Worm (Caenorhabditis elegans) whole organism, mixed stage, embryonic: ENCODE results near the gene mrps-5.

Source experiments
- M03D4.4 ChIP-seq: sonication (generic microtip); optimal IDR thresholded peaks from 2 replicates; lab custom pipeline; 2017; ENCODE audit warnings: mild to moderate bottlenecking, missing genetic modification characterization, missing compliant biosample characterization
- bed-3 ChIP-seq: fragments of 200-800 bp; sonication (Bioruptor generic); optimal IDR thresholded peaks from 3 replicates; lab custom pipeline; 2018; ENCODE audit warnings: mild to moderate bottlenecking, missing genetic modification characterization, moderate library complexity, missing compliant biosample characterization
- blmp-1 ChIP-seq: fragments of 150-350 bp; optimal IDR thresholded peaks from 2 replicates; lab custom pipeline; 2014; ENCODE audit warnings: missing biosample characterization, missing genetic modification characterization
- ceh-39 ChIP-seq: fragments of 150-350 bp; optimal IDR thresholded peaks from 2 replicates; lab custom pipeline; 2014; ENCODE audit warnings: missing biosample characterization, missing genetic modification characterization
- ceh-83 ChIP-seq: fragments of 200-800 bp; sonication (Bioruptor generic); optimal IDR thresholded peaks from 2 replicates; lab custom pipeline; 2018; ENCODE audit warnings: mild to moderate bottlenecking, missing genetic modification characterization, missing compliant biosample characterization
- ces-1 ChIP-seq: fragments of 150-350 bp; optimal IDR thresholded peaks from 2 replicates; lab custom pipeline; 2014; ENCODE audit warnings: missing biosample characterization, missing genetic modification reagents, missing genetic modification characterization
- drap-1 ChIP-seq: fragments of 200-800 bp; sonication (Bioruptor generic); optimal IDR thresholded peaks from 3 replicates; lab custom pipeline; 2018; ENCODE audit warnings: mild to moderate bottlenecking, missing genetic modification characterization, missing compliant biosample characterization
- elt-3 ChIP-seq: fragments of 150-350 bp; optimal IDR thresholded peaks from 2 replicates; lab custom pipeline; 2014; ENCODE audit warnings: missing biosample characterization, missing genetic modification characterization
- ham-2 ChIP-seq: fragments of 200-800 bp; sonication (Bioruptor generic); optimal IDR thresholded peaks from 2 replicates; lab custom pipeline; 2018; ENCODE audit warnings: mild to moderate bottlenecking, missing genetic modification characterization, missing compliant biosample characterization
- hlh-1 ChIP-seq: fragments of 150-350 bp; optimal IDR thresholded peaks from 2 replicates; lab custom pipeline; 2014; ENCODE audit warnings: missing biosample characterization, missing genetic modification reagents, missing genetic modification characterization
- lin-13 ChIP-seq: fragments of 150-350 bp; optimal IDR thresholded peaks from 2 replicates; lab custom pipeline; 2014; ENCODE audit warnings: missing biosample characterization, missing genetic modification characterization
- lin-32 ChIP-seq: fragments of 200-800 bp; sonication (Bioruptor generic); optimal IDR thresholded peaks from 2 replicates; lab custom pipeline; 2018; ENCODE audit warnings: mild to moderate bottlenecking, missing genetic modification characterization, missing compliant biosample characterization
- lsy-2 ChIP-seq: fragments of 150-350 bp; optimal IDR thresholded peaks from 2 replicates; lab custom pipeline; 2014; ENCODE audit warnings: missing biosample characterization, missing genetic modification characterization
- mab-5 ChIP-seq: fragments of 150-350 bp; optimal IDR thresholded peaks from 2 replicates; lab custom pipeline; 2014; ENCODE audit warnings: missing biosample characterization, missing genetic modification characterization
- mep-1 ChIP-seq: fragments of 150-350 bp; optimal IDR thresholded peaks from 2 replicates; lab custom pipeline; 2017; ENCODE audit warnings: missing biosample characterization, missing genetic modification reagents, missing genetic modification characterization, inconsistent platforms
- mls-2 ChIP-seq: sonication (generic microtip); optimal IDR thresholded peaks from 2 replicates; lab custom pipeline; 2016; ENCODE audit warnings: mild to moderate bottlenecking, missing genetic modification characterization, moderate library complexity, missing compliant biosample characterization
- nhr-2 ChIP-seq: fragments of 150-350 bp; optimal IDR thresholded peaks from 2 replicates; lab custom pipeline; 2014; ENCODE audit warnings: missing biosample characterization, missing genetic modification characterization
- nhr-237 ChIP-seq: fragments of 150-350 bp; optimal IDR thresholded peaks from 2 replicates; lab custom pipeline; 2014; ENCODE audit warnings: missing biosample characterization, missing genetic modification characterization
- nhr-28 ChIP-seq: fragments of 150-350 bp; optimal IDR thresholded peaks from 2 replicates; lab custom pipeline; 2014; ENCODE audit warnings: missing biosample characterization, missing genetic modification characterization
- nhr-76 ChIP-seq: sonication (generic microtip); optimal IDR thresholded peaks from 2 replicates; lab custom pipeline; 2017; ENCODE audit warnings: missing biosample characterization, missing genetic modification characterization
- pha-4 ChIP-seq: fragments of 150-350 bp; optimal IDR thresholded peaks from 2 replicates; lab custom pipeline; 2018; ENCODE audit warnings: missing biosample characterization, missing genetic modification reagents, missing genetic modification characterization
- sem-2 ChIP-seq: fragments of 200-800 bp; sonication (Bioruptor generic); optimal IDR thresholded peaks from 2 replicates; lab custom pipeline; 2018; ENCODE audit warnings: mild to moderate bottlenecking, missing genetic modification characterization, missing compliant biosample characterization
- snpc-4 ChIP-seq: fragments of 150-350 bp; optimal IDR thresholded peaks from 2 replicates; lab custom pipeline; 2014; ENCODE audit warnings: missing biosample characterization, missing genetic modification characterization
- sptf-1 ChIP-seq: sonication (generic microtip); optimal IDR thresholded peaks from 2 replicates; lab custom pipeline; 2017; ENCODE audit warnings: mild to moderate bottlenecking, missing genetic modification characterization, moderate library complexity, missing compliant biosample characterization
- tbx-8 ChIP-seq: fragments of 200-800 bp; sonication (Bioruptor generic); optimal IDR thresholded peaks from 2 replicates; lab custom pipeline; 2018; ENCODE audit warnings: mild to moderate bottlenecking, missing genetic modification characterization, moderate library complexity, missing compliant biosample characterization
- unc-120 ChIP-seq: sonication (generic microtip); optimal IDR thresholded peaks from 2 replicates; lab custom pipeline; 2017; ENCODE audit warnings: missing genetic modification characterization, missing compliant biosample characterization; ENCODE audit not compliant: poor library complexity, severe bottlenecking
- unc-39 ChIP-seq: fragments of 150-350 bp; optimal IDR thresholded peaks from 2 replicates; lab custom pipeline; 2014; ENCODE audit warnings: missing biosample characterization, missing genetic modification characterization
- unc-62 ChIP-seq: fragments of 150-350 bp; optimal IDR thresholded peaks from 2 replicates; lab custom pipeline; 2014; ENCODE audit warnings: missing biosample characterization, missing genetic modification reagents, missing genetic modification characterization
- zip-8 ChIP-seq: fragments of 150-350 bp; optimal IDR thresholded peaks from 2 replicates; lab custom pipeline; 2014; ENCODE audit warnings: missing biosample characterization, missing genetic modification characterization
- ztf-11 ChIP-seq: fragments of 150-350 bp; optimal IDR thresholded peaks from 2 replicates; lab custom pipeline; 2014; ENCODE audit warnings: missing biosample characterization, missing genetic modification characterization

Gene mrps-5

ce11 chrV:12525526-12525925, 37.8 kb upstream of the mrps-5 start, which contains the start of gene dyf-4:
Gene dyf-4, minus strand, starts transcription at chrV:12525738.
- TF ChIP-seq bed-3 (GFP tag; lab: Kevin White, UChicago) (no peak), blmp-1 (peak; percentile 73)

- no peak for TF ChIP-seq tbx-8 (GFP tag; lab: Kevin White, UChicago)
- TF ChIP-seq bed-3 (GFP tag; lab: Kevin White, UChicago), result no peak
- TF ChIP-seq unc-120 (tag; lab: Kevin White, UChicago), result no peak
- TF ChIP-seq lin-13 (tag; lab: Kevin White, UChicago), result no peak
- TF ChIP-seq unc-62, result no peak
- TF ChIP-seq nhr-28 (tag; lab: Kevin White, UChicago), result no peak
- no peak for TF ChIP-seq sem-2 (GFP tag; lab: Kevin White, UChicago)
- TF ChIP-seq elt-3 (tag; lab: Kevin White, UChicago), result no peak
- TF ChIP-seq ces-1 (GFP tag; lab: Kevin White, UChicago), result no peak
- TF ChIP-seq lsy-2, result no peak
- no peak for TF ChIP-seq ham-2
- TF ChIP-seq unc-39 (tag; lab: Kevin White, UChicago), result no peak
- no peak for TF ChIP-seq nhr-2 (tag; lab: Kevin White, UChicago)
- no peak for TF ChIP-seq mab-5 (tag; lab: Kevin White, UChicago)
- TF ChIP-seq ceh-39, result no peak
- no peak for TF ChIP-seq mls-2 (tag; lab: Kevin White, UChicago)
- TF ChIP-seq ztf-11, result no peak
- no peak for TF ChIP-seq pha-4
- TF ChIP-seq mep-1, result no peak
- TF ChIP-seq, all 35 proteins: peak for 0
These were observed 37.2 kb upstream of the mrps-5 start for ce11 chrV:12526124-12526523.

ce11 chrV:12526758-12527157, 36.5 kb upstream of the mrps-5 start, which contains the start of gene F45D3.1:
Gene F45D3.1, plus strand, starts transcription at chrV:12527058.
- no peak for TF ChIP-seq ces-1 (GFP tag; lab: Kevin White, UChicago)
- TF ChIP-seq, all 35 proteins: peak for 0

- TF ChIP-seq ceh-83, result no peak
- TF ChIP-seq zip-8 (tag; lab: Kevin White, UChicago), result no peak
- TF ChIP-seq mab-5 (tag; lab: Kevin White, UChicago), result no peak
- no peak for TF ChIP-seq blmp-1
- TF ChIP-seq drap-1, result no peak
- no peak for TF ChIP-seq unc-39 (tag; lab: Kevin White, UChicago)
- no peak for TF ChIP-seq lin-13 (tag; lab: Kevin White, UChicago)
- TF ChIP-seq ham-2, result no peak
- no peak for TF ChIP-seq tbx-8 (GFP tag; lab: Kevin White, UChicago)
- no peak for TF ChIP-seq elt-3 (tag; lab: Kevin White, UChicago)
- no peak for TF ChIP-seq ceh-39
- TF ChIP-seq pha-4, result no peak
- no peak for TF ChIP-seq hlh-1 (tag; lab: Kevin White, UChicago)
- TF ChIP-seq nhr-237 (tag; lab: Kevin White, UChicago), result no peak
- TF ChIP-seq bed-3 (GFP tag; lab: Kevin White, UChicago), result no peak
- no peak for TF ChIP-seq nhr-2 (tag; lab: Kevin White, UChicago)
- no peak for TF ChIP-seq nhr-76 (tag; lab: Kevin White, UChicago)
These were observed 34.4 kb upstream of the mrps-5 start for ce11 chrV:12528919-12529318.

ce11 chrV:12530129-12530528, 33.2 kb upstream of the mrps-5 start:
- TF ChIP-seq nhr-237 (tag; lab: Kevin White, UChicago) (no peak), ham-2 (no peak), tbx-8 (GFP tag; lab: Kevin White, UChicago) (no peak), zip-8 (tag; lab: Kevin White, UChicago) (no peak), ztf-11 (no peak), snpc-4 (tag; lab: Kevin White, UChicago) (no peak), unc-120 (tag; lab: Kevin White, UChicago) (no peak), unc-62 (no peak), M03D4.4 (tag; lab: Kevin White, UChicago) (no peak), sptf-1 (no peak), blmp-1 (no peak)

- TF ChIP-seq ztf-11 (no peak), lin-32 (GFP tag; lab: Kevin White, UChicago) (no peak), unc-62 (no peak), mls-2 (tag; lab: Kevin White, UChicago) (no peak), unc-120 (tag; lab: Kevin White, UChicago) (no peak), ceh-39 (no peak), lin-13 (tag; lab: Kevin White, UChicago) (no peak), ces-1 (GFP tag; lab: Kevin White, UChicago) (peak; percentile 5)
These were observed 32.2 kb upstream of the mrps-5 start for ce11 chrV:12531084-12531483.
